Worm (Caenorhabditis elegans): Measurements from ENCODE around the gene C37C3.18.
A peak's percentile ranks its signal among the peaks of the same experiment; 100 is the strongest.

The C37C3.18 gene

DNA sequence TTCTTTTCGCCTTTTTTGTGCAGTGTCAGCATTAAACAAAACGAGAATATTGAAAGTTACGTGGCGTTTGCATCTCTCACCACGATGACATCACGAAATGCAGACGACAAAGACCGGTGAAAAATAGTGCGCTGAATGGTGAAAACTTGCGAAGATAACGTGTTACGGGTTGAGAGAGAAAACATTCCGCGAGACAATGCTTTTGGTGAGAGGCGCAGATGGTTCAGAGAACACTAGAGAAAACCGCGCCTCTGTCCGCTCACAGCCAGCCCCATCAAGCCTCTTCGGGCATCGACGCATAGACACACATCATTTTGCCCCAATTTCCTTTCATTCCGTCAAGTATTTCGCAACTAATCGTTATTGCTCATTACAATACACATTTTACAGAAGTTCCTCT, at the start of gene C37C3.18, which contains the start of gene C37C3.9:
Gene C37C3.18 (plus strand): TSS at position 391 of the 400 bp plus-strand sequence.
Gene C37C3.9 (minus strand): TSS at position 98 of the 400 bp plus-strand sequence.
- TF ChIP-seq cog-1 (tag; optimal IDR thresholded peaks at IDR 0.05): peak; percentile 30
- TF ChIP-seq tab-1 (GFP tag; IDR thresholded peaks at IDR 0.05): 0 out of 2 replicates have a peak, but pooled peaks have one; percentile 42
- TF ChIP-seq flt-1 (GFP tag; IDR thresholded peaks at IDR 0.05): 0 out of 2 replicates have a peak, but pooled peaks have one; percentile 49
- no peak for TF ChIP-seq klf-2 (GFP tag; conservative IDR thresholded peaks at IDR 0.05)
- no peak for TF ChIP-seq med-1 (GFP tag; optimal IDR thresholded peaks at IDR 0.05; ENCODE audit: insufficient read depth)
- TF ChIP-seq ref-1 (GFP tag; conservative IDR thresholded peaks at IDR 0.05): no peak
- no peak for TF ChIP-seq ztf-29 (GFP tag; IDR thresholded peaks at IDR 0.05)
- TF ChIP-seq ztf-23 (GFP tag; IDR thresholded peaks at IDR 0.05): no peak
- no peak for TF ChIP-seq T22C8.4 (GFP tag; IDR thresholded peaks at IDR 0.05)

DNA sequence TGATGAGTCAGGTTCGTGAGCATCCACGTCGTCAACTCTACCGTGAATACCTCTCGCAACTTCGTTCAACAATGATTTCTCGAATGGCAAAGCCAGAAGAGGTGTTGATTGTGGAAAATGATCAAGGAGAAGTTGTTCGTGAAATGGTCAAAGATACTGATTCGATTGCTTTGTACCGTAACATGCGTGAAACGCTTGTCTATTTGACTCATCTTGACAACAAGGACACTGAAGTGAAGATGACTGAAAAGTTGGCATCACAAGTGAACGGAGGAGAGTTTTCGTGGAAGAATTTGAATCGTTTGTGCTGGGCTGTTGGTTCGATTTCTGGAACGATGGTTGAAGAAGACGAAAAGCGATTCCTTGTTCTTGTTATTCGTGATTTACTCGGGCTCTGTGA, 48.2 kb upstream of the C37C3.18 start:
- no peak for TF ChIP-seq T22C8.4 (GFP tag; IDR thresholded peaks at IDR 0.05)
- TF ChIP-seq flt-1 (GFP tag; IDR thresholded peaks at IDR 0.05): no peak
- no peak for TF ChIP-seq med-1 (GFP tag; optimal IDR thresholded peaks at IDR 0.05; ENCODE audit: insufficient read depth)
- no peak for TF ChIP-seq tab-1 (GFP tag; IDR thresholded peaks at IDR 0.05)
- no peak for TF ChIP-seq ref-1 (GFP tag; conservative IDR thresholded peaks at IDR 0.05)
- TF ChIP-seq klf-2 (GFP tag; conservative IDR thresholded peaks at IDR 0.05): no peak
- no peak for TF ChIP-seq cog-1 (tag; optimal IDR thresholded peaks at IDR 0.05)
- no peak for TF ChIP-seq ztf-23 (GFP tag; IDR thresholded peaks at IDR 0.05)
- no peak for TF ChIP-seq ztf-29 (GFP tag; IDR thresholded peaks at IDR 0.05)

DNA sequence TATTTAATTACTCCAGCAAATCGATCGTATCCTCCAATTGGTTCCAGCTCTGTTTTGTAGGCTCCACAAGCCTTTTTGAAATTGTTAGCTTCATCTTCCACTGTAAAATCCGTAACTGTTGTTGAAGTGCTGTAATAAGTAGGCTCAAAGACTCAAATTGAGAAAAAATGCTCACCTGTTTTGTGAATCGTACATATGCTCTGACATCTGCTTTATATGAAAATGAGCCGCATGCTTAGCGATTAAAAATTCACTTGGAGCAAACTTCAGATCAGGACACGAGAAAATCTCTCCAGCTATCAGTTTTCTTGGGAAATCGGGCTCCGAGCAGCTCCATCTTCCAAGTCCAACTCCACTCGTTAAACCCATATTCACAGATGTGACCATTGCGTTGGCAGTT, 46.3 kb upstream of the C37C3.18 start:
- TF ChIP-seq med-1 (GFP tag; optimal IDR thresholded peaks at IDR 0.05; ENCODE audit: insufficient read depth) (no peak), ztf-23 (GFP tag; IDR thresholded peaks at IDR 0.05) (no peak), flt-1 (GFP tag; IDR thresholded peaks at IDR 0.05) (no peak), tab-1 (GFP tag; IDR thresholded peaks at IDR 0.05) (no peak), ztf-29 (GFP tag; IDR thresholded peaks at IDR 0.05) (no peak), T22C8.4 (GFP tag; IDR thresholded peaks at IDR 0.05) (no peak), ref-1 (GFP tag; conservative IDR thresholded peaks at IDR 0.05) (no peak), klf-2 (GFP tag; conservative IDR thresholded peaks at IDR 0.05) (no peak)

DNA sequence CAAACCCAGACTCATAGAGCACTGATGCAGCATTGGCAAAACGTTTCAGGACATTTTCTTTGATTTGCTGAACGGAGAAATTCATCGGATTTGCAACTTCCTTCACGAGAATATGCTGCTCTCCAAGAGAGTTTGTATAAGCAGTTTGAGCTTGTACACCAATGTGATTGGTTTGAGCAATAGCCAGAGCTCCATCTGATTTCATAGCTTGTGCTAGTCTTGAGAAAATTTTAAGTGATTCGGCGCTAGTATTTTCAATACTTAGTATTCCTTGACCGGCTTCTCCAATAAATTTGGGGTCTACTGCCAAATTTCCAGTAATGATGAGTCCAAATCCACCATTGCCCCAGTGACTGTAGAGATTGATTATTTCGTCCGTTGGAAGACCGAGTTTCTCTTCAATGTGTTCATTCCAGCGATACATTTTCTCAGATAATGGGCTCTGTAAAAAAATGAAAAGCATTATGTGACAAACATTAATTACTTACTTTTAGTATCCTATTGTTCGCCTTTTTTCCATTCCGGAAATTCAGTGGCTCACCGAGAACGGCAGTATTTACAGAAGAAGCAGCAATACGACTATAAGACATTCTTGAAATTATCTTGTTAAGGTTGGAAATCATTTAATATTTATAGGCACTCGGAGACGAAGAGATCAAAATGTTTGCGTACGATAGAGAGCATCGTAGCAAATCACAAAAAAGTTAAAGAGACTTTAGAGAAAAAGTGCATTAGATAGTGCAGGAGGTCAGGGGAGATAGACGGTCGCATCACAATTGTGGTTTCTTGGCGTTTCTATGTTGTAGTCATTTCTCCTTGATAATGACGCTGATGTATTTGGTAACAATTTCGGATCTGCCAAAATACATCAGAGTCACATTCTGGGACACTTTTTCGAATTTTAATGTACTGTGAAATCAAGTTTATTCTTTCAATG, 45.2 kb upstream of the C37C3.18 start, which contains the start of gene ZK742.3:
Gene ZK742.3 (minus strand): TSS at position 593 of the 937 bp plus-strand sequence.
- TF ChIP-seq ztf-29 (GFP tag; IDR thresholded peaks at IDR 0.05) (no peak), ref-1 (GFP tag; conservative IDR thresholded peaks at IDR 0.05) (no peak), flt-1 (GFP tag; IDR thresholded peaks at IDR 0.05) (no peak), tab-1 (GFP tag; IDR thresholded peaks at IDR 0.05) (no peak), T22C8.4 (GFP tag; IDR thresholded peaks at IDR 0.05) (no peak), med-1 (GFP tag; optimal IDR thresholded peaks at IDR 0.05; ENCODE audit: insufficient read depth) (no peak), ztf-23 (GFP tag; IDR thresholded peaks at IDR 0.05) (no peak), cog-1 (tag; optimal IDR thresholded peaks at IDR 0.05) (no peak), klf-2 (GFP tag; conservative IDR thresholded peaks at IDR 0.05) (no peak)

DNA sequence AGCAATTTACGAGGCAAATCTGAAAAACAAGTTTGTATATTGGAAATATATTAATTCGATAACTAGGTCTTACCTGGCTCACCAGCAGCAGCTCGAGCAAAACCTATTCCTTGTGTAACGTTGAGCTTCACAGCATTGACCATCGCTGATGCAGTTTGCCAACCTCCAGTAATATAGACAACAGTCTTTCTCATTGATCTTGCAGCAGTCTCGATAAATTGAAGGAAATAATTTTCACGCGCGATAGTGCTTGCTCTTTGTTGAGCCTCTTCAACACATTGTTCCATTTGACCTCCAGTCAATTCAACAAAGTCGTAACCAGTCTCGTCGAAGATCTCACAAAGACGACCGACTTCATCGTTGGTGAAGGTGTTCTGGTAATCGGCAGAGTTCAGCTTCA, 44.2 kb upstream of the C37C3.18 start:
- TF ChIP-seq ztf-23 (GFP tag; IDR thresholded peaks at IDR 0.05) (no peak), flt-1 (GFP tag; IDR thresholded peaks at IDR 0.05) (no peak), klf-2 (GFP tag; conservative IDR thresholded peaks at IDR 0.05) (no peak), med-1 (GFP tag; optimal IDR thresholded peaks at IDR 0.05; ENCODE audit: insufficient read depth) (no peak), tab-1 (GFP tag; IDR thresholded peaks at IDR 0.05) (no peak), ztf-29 (GFP tag; IDR thresholded peaks at IDR 0.05) (no peak)

DNA sequence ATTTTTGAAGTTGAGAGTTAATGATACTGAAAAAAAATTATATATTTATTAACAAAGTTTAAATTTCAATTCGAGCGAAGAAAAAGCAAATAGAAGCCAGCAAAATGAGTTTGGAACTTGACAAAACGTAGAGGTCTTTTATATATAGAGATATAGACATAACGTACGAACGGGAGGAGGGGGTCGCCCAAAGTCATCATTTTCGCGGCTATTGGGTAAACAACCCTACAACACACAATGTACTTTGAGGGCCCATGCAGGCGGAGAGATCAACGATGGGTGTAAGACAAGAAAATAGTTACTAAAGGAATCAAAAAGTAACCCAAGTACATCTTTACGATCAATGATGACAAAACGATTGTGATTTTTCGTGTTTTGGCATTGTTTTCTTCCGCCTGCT, 43.0 kb upstream of the C37C3.18 start, which contains the start of gene ZK742.4:
Gene ZK742.4 (minus strand): TSS at position 35 of the 400 bp plus-strand sequence.
- TF ChIP-seq cog-1 (tag; optimal IDR thresholded peaks at IDR 0.05) (no peak), ztf-29 (GFP tag; IDR thresholded peaks at IDR 0.05) (no peak), ref-1 (GFP tag; conservative IDR thresholded peaks at IDR 0.05) (no peak), ztf-23 (GFP tag; IDR thresholded peaks at IDR 0.05) (no peak), T22C8.4 (GFP tag; IDR thresholded peaks at IDR 0.05) (no peak), flt-1 (GFP tag; IDR thresholded peaks at IDR 0.05) (no peak), med-1 (GFP tag; optimal IDR thresholded peaks at IDR 0.05; ENCODE audit: insufficient read depth) (no peak), tab-1 (GFP tag; IDR thresholded peaks at IDR 0.05) (no peak), klf-2 (GFP tag; conservative IDR thresholded peaks at IDR 0.05) (no peak)

DNA sequence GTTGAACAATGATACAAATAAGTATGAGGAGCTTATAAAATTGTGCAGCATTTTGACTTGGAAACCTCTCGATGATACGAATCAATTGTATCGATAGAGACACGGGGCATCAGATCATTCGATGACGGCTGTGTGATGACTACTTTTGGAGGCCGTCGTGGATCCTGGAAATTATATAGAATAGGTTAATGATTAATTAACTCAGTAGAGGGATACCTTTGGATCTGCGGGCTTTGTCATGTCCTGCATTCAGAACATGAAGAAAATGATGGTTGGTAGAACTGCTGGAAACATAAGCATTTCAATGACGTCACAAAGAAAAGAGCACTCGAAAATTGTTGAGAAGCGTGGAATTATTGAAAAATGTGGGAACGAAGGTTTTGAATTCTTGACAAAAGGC, 40.2 kb upstream of the C37C3.18 start, which contains the start of gene ZK742.6:
Gene ZK742.6 (minus strand): TSS at position 342 of the 400 bp plus-strand sequence.
- TF ChIP-seq flt-1 (GFP tag; IDR thresholded peaks at IDR 0.05): no peak
- TF ChIP-seq klf-2 (GFP tag; conservative IDR thresholded peaks at IDR 0.05): no peak
- TF ChIP-seq ztf-23 (GFP tag; IDR thresholded peaks at IDR 0.05): no peak
- TF ChIP-seq T22C8.4 (GFP tag; IDR thresholded peaks at IDR 0.05): no peak
- no peak for TF ChIP-seq ref-1 (GFP tag; conservative IDR thresholded peaks at IDR 0.05)
- TF ChIP-seq tab-1 (GFP tag; IDR thresholded peaks at IDR 0.05): no peak
- no peak for TF ChIP-seq cog-1 (tag; optimal IDR thresholded peaks at IDR 0.05)
- TF ChIP-seq ztf-29 (GFP tag; IDR thresholded peaks at IDR 0.05): no peak
- no peak for TF ChIP-seq med-1 (GFP tag; optimal IDR thresholded peaks at IDR 0.05; ENCODE audit: insufficient read depth)

DNA sequence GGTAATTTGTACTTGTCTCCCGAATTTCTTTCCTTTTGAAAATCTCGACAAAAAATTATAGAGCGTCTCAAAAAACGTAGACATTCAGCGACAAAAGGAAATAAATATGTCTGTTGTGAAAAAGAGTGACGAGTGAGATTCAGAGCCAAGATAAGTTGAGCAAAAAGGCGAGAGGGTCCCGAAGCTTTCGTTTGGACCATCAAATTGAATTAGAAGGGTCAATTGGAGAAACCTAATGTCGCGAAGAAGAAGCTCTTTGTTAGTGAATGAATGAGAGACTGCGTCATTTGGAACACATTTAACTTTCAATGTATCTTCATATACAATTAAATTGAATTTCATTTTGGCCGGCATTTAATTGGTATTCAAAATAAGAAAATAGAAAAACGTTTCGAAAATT, 38.3 kb upstream of the C37C3.18 start:
- TF ChIP-seq flt-1 (GFP tag; IDR thresholded peaks at IDR 0.05) (no peak), tab-1 (GFP tag; IDR thresholded peaks at IDR 0.05) (no peak), ztf-23 (GFP tag; IDR thresholded peaks at IDR 0.05) (no peak), T22C8.4 (GFP tag; IDR thresholded peaks at IDR 0.05) (no peak), ztf-29 (GFP tag; IDR thresholded peaks at IDR 0.05) (no peak), ref-1 (GFP tag; conservative IDR thresholded peaks at IDR 0.05) (no peak), med-1 (GFP tag; optimal IDR thresholded peaks at IDR 0.05; ENCODE audit: insufficient read depth) (no peak)

DNA sequence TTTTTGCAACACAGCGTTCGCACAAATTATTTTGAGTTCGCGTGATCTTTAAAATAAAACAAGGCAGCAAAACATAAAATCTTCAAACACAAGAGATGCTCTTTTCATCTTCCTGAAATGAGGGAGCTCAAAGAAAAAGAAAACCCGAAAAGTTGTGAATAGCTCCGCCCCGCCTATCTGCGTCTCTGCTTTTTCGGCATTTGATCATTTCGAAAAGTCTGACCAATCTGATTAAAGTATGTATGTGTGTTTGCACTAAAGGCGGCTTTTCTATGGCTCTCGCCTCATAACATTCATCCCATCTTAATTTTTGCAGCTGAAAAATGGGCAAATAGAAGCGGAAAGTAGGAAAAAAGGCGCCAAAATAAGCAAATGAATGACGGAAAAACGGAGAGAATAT, 35.2 kb upstream of the C37C3.18 start:
- TF ChIP-seq ztf-29 (GFP tag; IDR thresholded peaks at IDR 0.05) (no peak), med-1 (GFP tag; optimal IDR thresholded peaks at IDR 0.05; ENCODE audit: insufficient read depth) (no peak), ztf-23 (GFP tag; IDR thresholded peaks at IDR 0.05) (no peak), cog-1 (tag; optimal IDR thresholded peaks at IDR 0.05) (no peak), T22C8.4 (GFP tag; IDR thresholded peaks at IDR 0.05) (no peak), ref-1 (GFP tag; conservative IDR thresholded peaks at IDR 0.05) (no peak)
